Fruit fly (Drosophila melanogaster) Kc167 (cell line): Measurements from ENCODE around the gene Brr2.

Experiments used
- Myc ChIP-seq: fragments of >200 bp; optimal IDR thresholded peaks from 2 replicates; lab custom pipeline; 2017; ENCODE audit warnings: missing external identifiers
- Sin3A ChIP-seq: fragments of >200 bp; optimal IDR thresholded peaks from 2 replicates; lab custom pipeline; 2018; ENCODE audit warnings: missing external identifiers
- h ChIP-seq: fragments of >200 bp; optimal IDR thresholded peaks from 3 replicates; lab custom pipeline; 2018; ENCODE audit warnings: missing external identifiers
- insv ChIP-seq: fragments of >200 bp; optimal IDR thresholded peaks from 3 replicates; lab custom pipeline; 2018; ENCODE audit warnings: missing external identifiers
- psq ChIP-seq: fragments of >200 bp; optimal IDR thresholded peaks from 2 replicates; lab custom pipeline; 2017; ENCODE audit warnings: missing external identifiers
- ttk ChIP-seq: sonication (Bioruptor generic); optimal IDR thresholded peaks from 2 replicates; lab custom pipeline; 2017; ENCODE audit warnings: missing external identifiers

- TF ChIP-seq insv (no peak), h (lab: Kevin White, UChicago) (no peak), psq (lab: Kevin White, UChicago) (no peak), Myc (lab: Kevin White, UChicago) (no peak), Sin3A (lab: Kevin White, UChicago) (no peak), ttk (lab: Kevin White, UChicago) (no peak)
Measured at dm6 chr3L:15952287-15952686, 15.4 kb downstream of the Brr2 start.
